Fruit fly (Drosophila melanogaster): Measurements from ENCODE around the gene CG31464.

- TF ChIP-seq slbo (GFP tag; IDR thresholded peaks at IDR 0.05) (no peak), CG6854 (GFP tag; optimal IDR thresholded peaks at IDR 0.05) (no peak)
These were observed 11.1 kb upstream of the CG31464 start for dm6 chr3R:8279970-8280369.
